Fruit fly (Drosophila melanogaster): Measurements from ENCODE around the gene tant.

DNA sequence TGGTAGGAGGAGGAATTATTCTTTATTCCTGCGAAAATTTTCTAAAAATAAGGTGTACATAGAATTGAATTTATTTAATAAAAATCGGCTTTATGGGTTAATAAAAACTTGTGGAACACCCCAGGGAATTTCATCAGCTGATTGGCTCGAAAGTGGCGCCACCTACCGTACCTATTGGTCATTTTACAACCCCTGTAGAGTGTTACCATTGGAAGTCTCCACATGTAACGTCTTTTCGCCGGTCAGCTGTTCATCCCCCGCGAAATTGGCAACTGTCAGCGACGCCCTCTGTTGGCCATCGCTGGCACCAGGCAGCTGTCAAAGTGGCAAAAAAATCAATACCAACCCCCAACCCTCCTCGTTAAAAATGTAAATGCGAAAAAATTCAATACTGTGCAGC is 27.6 kb downstream of the tant start, which contains the start of gene CG13293:
- TF ChIP-seq Ets21C (GFP tag; optimal IDR thresholded peaks at IDR 0.05) (no peak), CG6163 (GFP tag; IDR thresholded peaks at IDR 0.05) (no peak), CG4318 (GFP tag; optimal IDR thresholded peaks at IDR 0.05) (no peak), Lpt (GFP tag; optimal IDR thresholded peaks at IDR 0.05) (no peak), topi (GFP tag; optimal IDR thresholded peaks at IDR 0.05) (no peak), Sox102F (GFP tag; optimal IDR thresholded peaks at IDR 0.05) (no peak), fd59A (GFP tag; optimal IDR thresholded peaks at IDR 0.05) (no peak), CG34406 (GFP tag; optimal IDR thresholded peaks at IDR 0.05) (no peak), Ets96B (tag; optimal IDR thresholded peaks at IDR 0.05) (no peak), Hr39 (GFP tag; optimal IDR thresholded peaks at IDR 0.05) (no peak), CG6792 (GFP tag; optimal IDR thresholded peaks at IDR 0.05) (no peak), Eip75B (GFP tag; optimal IDR thresholded peaks at IDR 0.05) (no peak), CG11762 (GFP tag; optimal IDR thresholded peaks at IDR 0.05; ENCODE audit: insufficient read depth) (no peak), CG1621 (tag; optimal IDR thresholded peaks at IDR 0.05) (no peak)
